Worm (Caenorhabditis elegans): Measurements from ENCODE around the gene Y38H6C.23.

- no peak for TF ChIP-seq skn-1 (tag; optimal IDR thresholded peaks at IDR 0.05)
- no peak for TF ChIP-seq aha-1 (tag; optimal IDR thresholded peaks at IDR 0.05)
Observed at ce11 chrV:20506542-20506941, 49.6 kb downstream of the Y38H6C.23 start.

All from whole organism, L1 larva.